Fruit fly (Drosophila melanogaster) whole organism, embryonic: ENCODE data around the gene Trax.

Experiments used
- Asciz ChIP-seq: fragments of 200-800 bp; sonication (Bioruptor generic); optimal IDR thresholded peaks from 2 replicates; lab custom pipeline; 2017; ENCODE audit warnings: missing biosample characterization, mild to moderate bottlenecking, missing genetic modification characterization, missing genetic modification reagents
- CG10147 ChIP-seq: fragments of 200-800 bp; sonication (Bioruptor generic); optimal IDR thresholded peaks from 2 replicates; lab custom pipeline; 2019; ENCODE audit warnings: missing biosample characterization, mild to moderate bottlenecking, missing genetic modification characterization, moderate library complexity
- CG10209 ChIP-seq: fragments of 200-800 bp; sonication (Bioruptor generic); optimal IDR thresholded peaks from 3 replicates; lab custom pipeline; 2017; ENCODE audit warnings: missing biosample characterization, mild to moderate bottlenecking, missing genetic modification characterization, missing genetic modification reagents
- CG12744 ChIP-seq: fragments of 200-800 bp; sonication (Bioruptor generic); optimal IDR thresholded peaks from 2 replicates; lab custom pipeline; 2016; ENCODE audit warnings: missing biosample characterization, missing genetic modification characterization
- CG12769 ChIP-seq: fragments of 200-800 bp; sonication (Bioruptor generic); optimal IDR thresholded peaks from 2 replicates; lab custom pipeline; 2019; ENCODE audit warnings: missing biosample characterization, mild to moderate bottlenecking, missing genetic modification characterization, moderate library complexity
- CG14667 ChIP-seq: fragments of 200-800 bp; sonication (Bioruptor generic); IDR thresholded peaks from 2 replicates; pipeline ENCODE4 v1.3.6; 2022; ENCODE audit warnings: missing biosample characterization, missing genetic modification characterization
- CG16815 ChIP-seq: fragments of 200-800 bp; sonication (Bioruptor generic); optimal IDR thresholded peaks from 3 replicates; lab custom pipeline; 2017; ENCODE audit warnings: missing biosample characterization, mild to moderate bottlenecking, missing genetic modification characterization
- CG18262 ChIP-seq: fragments of 200-800 bp; optimal IDR thresholded peaks from 3 replicates; lab custom pipeline; 2019; ENCODE audit warnings: missing biosample characterization, mild to moderate bottlenecking, missing genetic modification characterization, moderate library complexity
- CG18599 ChIP-seq: fragments of 200-800 bp; sonication (Bioruptor generic); optimal IDR thresholded peaks from 3 replicates; lab custom pipeline; 2017; ENCODE audit warnings: missing biosample characterization, missing genetic modification characterization, mild to moderate bottlenecking, moderate library complexity, missing genetic modification reagents
- CG2202 ChIP-seq: fragments of 200-800 bp; sonication (Bioruptor generic); optimal IDR thresholded peaks from 2 replicates; lab custom pipeline; 2018; ENCODE audit warnings: missing biosample characterization, mild to moderate bottlenecking, missing genetic modification characterization
- CG4404 ChIP-seq: fragments of 200-800 bp; sonication (Bioruptor generic); IDR thresholded peaks from 2 replicates; pipeline ENCODE4 v1.3.6; 2022; ENCODE audit warnings: missing biosample characterization, missing genetic modification characterization
- CG4820 ChIP-seq: fragments of 200-800 bp; sonication (Bioruptor generic); optimal IDR thresholded peaks from 3 replicates; lab custom pipeline; 2016; ENCODE audit warnings: missing biosample characterization, missing genetic modification characterization
- CG5953 ChIP-seq: fragments of 200-800 bp; sonication (Bioruptor generic); IDR thresholded peaks from 2 replicates; pipeline ENCODE4 v1.3.6; 2022; ENCODE audit warnings: missing biosample characterization, missing genetic modification characterization
- CG8388 ChIP-seq: fragments of 200-800 bp; sonication (Bioruptor generic); optimal IDR thresholded peaks from 2 replicates; lab custom pipeline; 2019; ENCODE audit warnings: missing biosample characterization, mild to moderate bottlenecking, missing genetic modification characterization, moderate library complexity
- CG9797 ChIP-seq: fragments of 200-800 bp; sonication (Bioruptor generic); optimal IDR thresholded peaks from 3 replicates; lab custom pipeline; 2018; ENCODE audit warnings: missing biosample characterization, mild to moderate bottlenecking, missing genetic modification characterization
- CG9932 ChIP-seq: fragments of 200-800 bp; sonication (Bioruptor generic); IDR thresholded peaks from 2 replicates; pipeline ENCODE4 v1.3.6; 2022; ENCODE audit warnings: missing biosample characterization, missing genetic modification characterization
- Chrac-16 ChIP-seq: fragments of 200-800 bp; sonication (Bioruptor generic); optimal IDR thresholded peaks from 3 replicates; lab custom pipeline; 2016; ENCODE audit warnings: missing biosample characterization, missing genetic modification characterization
- D19A ChIP-seq: fragments of 200-800 bp; optimal IDR thresholded peaks from 3 replicates; lab custom pipeline; 2019; ENCODE audit warnings: missing biosample characterization, mild to moderate bottlenecking, missing genetic modification characterization, moderate library complexity
- D19B ChIP-seq: fragments of 200-800 bp; sonication (Bioruptor generic); optimal IDR thresholded peaks from 2 replicates; lab custom pipeline; 2017; ENCODE audit warnings: missing biosample characterization, mild to moderate bottlenecking, missing genetic modification characterization
- Dad ChIP-seq: fragments of 200-800 bp; sonication (Bioruptor generic); optimal IDR thresholded peaks from 3 replicates; lab custom pipeline; 2016; ENCODE audit warnings: missing biosample characterization, missing genetic modification characterization
- Drgx ChIP-seq: fragments of 200-800 bp; sonication (Bioruptor generic); IDR thresholded peaks from 2 replicates; pipeline ENCODE4 v1.3.6; 2022; ENCODE audit warnings: missing biosample characterization, missing genetic modification characterization
- GATAe ChIP-seq: fragments of 200-800 bp; sonication (Bioruptor generic); conservative IDR thresholded peaks from 2 replicates; pipeline ENCODE4 v1.3.6; 2022; ENCODE audit warnings: missing biosample characterization, missing genetic modification characterization
- Lhr ChIP-seq: fragments of 200-800 bp; sonication (Bioruptor generic); optimal IDR thresholded peaks from 3 replicates; lab custom pipeline; 2017; ENCODE audit warnings: mild to moderate bottlenecking, missing biosample characterization, missing genetic modification reagents, missing genetic modification characterization
- Lim3 ChIP-seq: fragments of 200-800 bp; sonication (Bioruptor generic); IDR thresholded peaks from 2 replicates; pipeline ENCODE4 v1.3.6; 2022; ENCODE audit warnings: missing biosample characterization, missing genetic modification characterization
- Myb ChIP-seq: fragments of 200-800 bp; sonication (Bioruptor generic); optimal IDR thresholded peaks from 2 replicates; lab custom pipeline; 2016; ENCODE audit warnings: missing biosample characterization, missing genetic modification characterization
- PHDP ChIP-seq: fragments of 200-800 bp; sonication (Bioruptor generic); optimal IDR thresholded peaks from 3 replicates; lab custom pipeline; 2018; ENCODE audit warnings: missing biosample characterization, mild to moderate bottlenecking, missing genetic modification characterization, moderate library complexity
- Ptx1 ChIP-seq: fragments of 200-800 bp; sonication (Bioruptor generic); IDR thresholded peaks from 2 replicates; pipeline ENCODE4 v1.3.6; 2022; ENCODE audit warnings: missing biosample characterization, missing genetic modification characterization
- Six4 ChIP-seq: fragments of 200-800 bp; sonication (Bioruptor generic); optimal IDR thresholded peaks from 2 replicates; lab custom pipeline; 2016; ENCODE audit warnings: missing biosample characterization, missing genetic modification characterization
- Sox100B ChIP-seq: fragments of 200-800 bp; sonication (Bioruptor generic); optimal IDR thresholded peaks from 3 replicates; lab custom pipeline; 2018; ENCODE audit warnings: missing biosample characterization, mild to moderate bottlenecking, missing genetic modification characterization
- ase ChIP-seq: fragments of 200-800 bp; sonication (Bioruptor generic); IDR thresholded peaks from 3 replicates; pipeline ENCODE4 v1.3.6; 2022; ENCODE audit warnings: missing biosample characterization, missing genetic modification characterization
- ash1 ChIP-seq: fragments of 200-800 bp; sonication (Bioruptor generic); optimal IDR thresholded peaks from 2 replicates; lab custom pipeline; 2018; ENCODE audit warnings: missing biosample characterization, mild to moderate bottlenecking, missing genetic modification characterization
- danr ChIP-seq: fragments of 200-800 bp; sonication (Bioruptor generic); IDR thresholded peaks from 2 replicates; pipeline ENCODE4 v1.3.6; 2022; ENCODE audit warnings: missing biosample characterization, missing genetic modification characterization
- dati ChIP-seq: fragments of 200-800 bp; sonication (Bioruptor generic); IDR thresholded peaks from 2 replicates; pipeline ENCODE4 v1.3.6; 2022; ENCODE audit warnings: missing biosample characterization, missing genetic modification characterization
- emc ChIP-seq: fragments of 200-800 bp; sonication (Bioruptor generic); optimal IDR thresholded peaks from 2 replicates; lab custom pipeline; 2016; ENCODE audit warnings: missing biosample characterization, missing genetic modification characterization
- exex ChIP-seq: fragments of 200-800 bp; sonication (Bioruptor generic); optimal IDR thresholded peaks from 4 replicates; lab custom pipeline; 2018; ENCODE audit warnings: missing biosample characterization, mild to moderate bottlenecking, missing genetic modification characterization, moderate library complexity
- jigr1 ChIP-seq: fragments of 200-800 bp; sonication (Bioruptor generic); IDR thresholded peaks from 3 replicates; pipeline ENCODE4 v1.3.6; 2022; ENCODE audit warnings: missing biosample characterization, missing genetic modification characterization
- knrl ChIP-seq: fragments of 200-800 bp; sonication (Bioruptor generic); IDR thresholded peaks from 3 replicates; pipeline ENCODE4 v1.3.6; 2022; ENCODE audit warnings: missing biosample characterization, missing genetic modification characterization; ENCODE audit not compliant: partially characterized antibody
- mam ChIP-seq: fragments of 200-800 bp; sonication (Bioruptor generic); optimal IDR thresholded peaks from 3 replicates; lab custom pipeline; 2016; ENCODE audit warnings: missing biosample characterization, missing genetic modification characterization
- nerfin-1 ChIP-seq: fragments of 200-800 bp; sonication (Bioruptor generic); optimal IDR thresholded peaks from 3 replicates; lab custom pipeline; 2019; ENCODE audit warnings: missing biosample characterization, mild to moderate bottlenecking, missing genetic modification characterization, moderate library complexity
- nerfin-2 ChIP-seq: fragments of 200-800 bp; sonication (Bioruptor generic); IDR thresholded peaks from 2 replicates; pipeline ENCODE4 v1.3.6; 2022; ENCODE audit warnings: missing biosample characterization, missing genetic modification characterization; ENCODE audit not compliant: partially characterized antibody
- otp ChIP-seq: fragments of 200-800 bp; sonication (Bioruptor generic); IDR thresholded peaks from 3 replicates; pipeline ENCODE4, ENCODE4 v1.3.6; 2022; ENCODE audit warnings: missing biosample characterization, missing genetic modification characterization
- pb ChIP-seq: fragments of 200-800 bp; sonication (Bioruptor generic); optimal IDR thresholded peaks from 3 replicates; lab custom pipeline; 2016; ENCODE audit warnings: missing biosample characterization, missing genetic modification characterization
- pita ChIP-seq: fragments of 200-800 bp; sonication (Bioruptor generic); optimal IDR thresholded peaks from 2 replicates; lab custom pipeline; 2017; ENCODE audit warnings: missing biosample characterization, mild to moderate bottlenecking, missing genetic modification characterization
- prd ChIP-seq, 3 experiments: fragments of >200 bp in 2 of 3; fragments of 200-800 bp in 1 of 3; sonication (Bioruptor generic) in 1 of 3; optimal IDR thresholded peaks in 2 of 3; IDR thresholded peaks in 1 of 3; 2 replicates in 2 of 3; 3 replicates in 1 of 3; pipeline versions ENCODE4 v1.3.6 to Lab custom; 2017 to 2022; ENCODE audit warnings: missing biosample characterization in 1 of 3, missing genetic modification characterization in 1 of 3
- sc ChIP-seq, 3 experiments: fragments of >200 bp in 2 of 3; fragments of 200-800 bp in 1 of 3; sonication (Bioruptor generic) in 1 of 3; optimal IDR thresholded peaks; 2 replicates in 2 of 3; 3 replicates in 1 of 3; lab custom pipeline; 2017; ENCODE audit warnings: mild to moderate bottlenecking in 1 of 3, missing biosample characterization in 1 of 3, missing genetic modification characterization in 1 of 3, missing genetic modification reagents in 1 of 3
- sqz ChIP-seq: fragments of 200-800 bp; sonication (Bioruptor generic); optimal IDR thresholded peaks from 3 replicates; lab custom pipeline; 2018; ENCODE audit warnings: missing biosample characterization, mild to moderate bottlenecking, missing genetic modification characterization
- trem ChIP-seq: fragments of 200-800 bp; optimal IDR thresholded peaks from 3 replicates; lab custom pipeline; 2019; ENCODE audit warnings: missing biosample characterization, mild to moderate bottlenecking, missing genetic modification characterization, moderate library complexity
- zen ChIP-seq: fragments of 200-800 bp; sonication (Bioruptor generic); optimal IDR thresholded peaks from 3 replicates; lab custom pipeline; 2018; ENCODE audit warnings: missing biosample characterization, mild to moderate bottlenecking, missing genetic modification characterization, moderate library complexity

The Trax gene

dm6 chr3R:15342926-15343685, 18.4 kb upstream of the Trax start, which contains the start of gene Nagk (continued):
- no peak for TF ChIP-seq ash1 (GFP tag; lab: Kevin White, UChicago)
- no peak for TF ChIP-seq sc (optimal IDR thresholded peaks at IDR 0.05; lab: Kevin White, UChicago)
- TF ChIP-seq sc (GFP tag; optimal IDR thresholded peaks at IDR 0.05; lab: Kevin White, UChicago), result no peak
- TF ChIP-seq GATAe, result no peak
- TF ChIP-seq Myb (GFP tag; lab: Kevin White, UChicago), result peak; percentile 33
- peak; percentile 27 for TF ChIP-seq CG2202 (tag; lab: Kevin White, UChicago)
- peak; percentile 40 for TF ChIP-seq mam (GFP tag; lab: Kevin White, UChicago)
- TF ChIP-seq CG9797 (GFP tag; lab: Kevin White, UChicago), result no peak
- peak; percentile 14 for TF ChIP-seq trem (tag; lab: Kevin White, UChicago)
- TF ChIP-seq nerfin-1 (tag; lab: Kevin White, UChicago), result peak; percentile 28
- TF ChIP-seq Sox100B (GFP tag; lab: Kevin White, UChicago), result no peak
- TF ChIP-seq Chrac-16, result peak; percentile 62
- TF ChIP-seq D19B, result peak; percentile 96
- no peak for TF ChIP-seq zen (tag; lab: Kevin White, UChicago)
- peak; percentile 68 for TF ChIP-seq CG10209 (GFP tag; lab: Kevin White, UChicago)
- peak; percentile 56 for TF ChIP-seq Six4 (GFP tag; lab: Kevin White, UChicago)
- peak; percentile 24 for TF ChIP-seq D19A (tag; lab: Kevin White, UChicago)
- no peak for TF ChIP-seq nerfin-2 (GFP tag; lab: Robert Waterston, UW)
- TF ChIP-seq CG18262 (tag; lab: Kevin White, UChicago), result peak; percentile 82
- TF ChIP-seq prd (optimal IDR thresholded peaks at IDR 0.05; lab: Kevin White, UChicago), result no peak
- TF ChIP-seq prd (GFP tag; IDR thresholded peaks at IDR 0.05; lab: Robert Waterston, UW), result peak; percentile 40
- TF ChIP-seq knrl (GFP tag; lab: Robert Waterston, UW), result no peak; the same call in 2 of the 3 replicates
- TF ChIP-seq Dad (GFP tag; lab: Kevin White, UChicago), result peak; percentile 54
- peak; percentile 47 for TF ChIP-seq exex (tag; lab: Kevin White, UChicago)
- TF ChIP-seq CG14667 (GFP tag; lab: Robert Waterston, UW), result no peak
- 0 out of 2 replicates have a peak, but pooled peaks have one; percentile 5 for TF ChIP-seq dati
- TF ChIP-seq PHDP (tag; lab: Kevin White, UChicago), result peak; percentile 48
- TF ChIP-seq pita (GFP tag; lab: Kevin White, UChicago), result no peak
- TF ChIP-seq CG4404 (GFP tag; lab: Robert Waterston, UW), result no peak
- no peak for TF ChIP-seq pb (GFP tag; lab: Kevin White, UChicago)
- no peak for TF ChIP-seq jigr1
- TF ChIP-seq CG4820, result peak; percentile 53
- no peak for TF ChIP-seq otp
- peak; percentile 32 for TF ChIP-seq CG9932 (GFP tag; lab: Robert Waterston, UW)
- no peak for TF ChIP-seq CG12744 (GFP tag; lab: Kevin White, UChicago)
- TF ChIP-seq sqz (GFP tag; lab: Kevin White, UChicago), result no peak
- peak; percentile 4; the same call in 2 of the 3 replicates for TF ChIP-seq ase
- TF ChIP-seq CG18599 (GFP tag; lab: Kevin White, UChicago), result peak; percentile 65
- no peak; the same call in 1 of the 2 replicates for TF ChIP-seq Drgx (GFP tag; lab: Robert Waterston, UW)
- TF ChIP-seq danr (GFP tag; lab: Robert Waterston, UW), result no peak
- no peak for TF ChIP-seq CG12769 (tag; lab: Kevin White, UChicago)
- TF ChIP-seq emc (GFP tag; lab: Kevin White, UChicago), result peak; percentile 45
- TF ChIP-seq Lim3 (GFP tag; lab: Robert Waterston, UW), result no peak
- TF ChIP-seq Asciz (GFP tag; lab: Kevin White, UChicago), result no peak
- TF ChIP-seq CG10147 (GFP tag; lab: Kevin White, UChicago), result peak; percentile 50
- TF ChIP-seq CG5953 (GFP tag; lab: Robert Waterston, UW), result 0 out of 2 replicates have a peak, but pooled peaks have one; percentile 40
- no peak for TF ChIP-seq Lhr (GFP tag; lab: Kevin White, UChicago)
- peak; percentile 41 for TF ChIP-seq CG8388 (GFP tag; lab: Kevin White, UChicago)
- TF ChIP-seq CG16815 (GFP tag; lab: Kevin White, UChicago), result peak; percentile 54
- 0 out of 2 replicates have a peak, but pooled peaks have one; percentile 39 for TF ChIP-seq Ptx1 (GFP tag; lab: Robert Waterston, UW)
